Fruit fly (Drosophila melanogaster): Measurements from ENCODE around the gene Flad1.

Gene Flad1

dm6 chrX:12903099-12903616, at the start of gene Flad1:
Flad1 (minus strand) TSS chrX:12903516.
- TF ChIP-seq CG14711 (tag; optimal IDR thresholded peaks at IDR 0.05) = no peak
- TF ChIP-seq bab1 (GFP tag; optimal IDR thresholded peaks at IDR 0.05) = peak; percentile 58
- peak; percentile 10 for TF ChIP-seq pad (GFP tag; optimal IDR thresholded peaks at IDR 0.05)
- TF ChIP-seq Hr96 (GFP tag; optimal IDR thresholded peaks at IDR 0.05) = no peak
- TF ChIP-seq CG12768 (GFP tag; optimal IDR thresholded peaks at IDR 0.05) = peak; percentile 20
- TF ChIP-seq CG11617 (GFP tag; optimal IDR thresholded peaks at IDR 0.05) = peak; percentile 13
- peak; percentile 96 for TF ChIP-seq Mnt (GFP tag; optimal IDR thresholded peaks at IDR 0.05)
- TF ChIP-seq kay (GFP tag; ENCODE audit: borderline replicate concordance) = no peak
- TF ChIP-seq tj (GFP tag; optimal IDR thresholded peaks at IDR 0.05) = peak; percentile 86
- peak; percentile 41 for TF ChIP-seq cic (GFP tag; optimal IDR thresholded peaks at IDR 0.05)
- TF ChIP-seq CG1620 (GFP tag; optimal IDR thresholded peaks at IDR 0.05) = no peak
- no peak for TF ChIP-seq Crg-1 (GFP tag; optimal IDR thresholded peaks at IDR 0.05)
- no peak for TF ChIP-seq CG7045 (GFP tag; optimal IDR thresholded peaks at IDR 0.05)

DNA sequence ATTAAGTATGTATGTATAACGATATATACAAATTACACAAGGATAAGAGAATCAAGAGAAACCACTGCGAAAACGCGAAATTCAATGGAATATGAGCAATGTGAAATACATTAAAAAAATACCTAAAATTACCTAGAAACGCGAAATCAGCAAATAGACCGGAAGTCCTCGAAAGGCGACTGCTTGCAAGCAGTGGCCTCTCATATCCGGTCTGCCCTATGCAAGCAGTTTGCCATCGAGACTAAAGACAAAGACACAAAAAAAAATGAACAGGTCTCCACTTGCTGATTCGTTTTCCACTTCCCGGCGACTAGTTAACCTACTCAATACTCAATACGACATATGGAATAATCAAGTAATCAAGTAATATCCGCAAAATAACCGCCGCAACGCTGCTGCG, 44.4 kb upstream of the Flad1 start:
- TF ChIP-seq kay (GFP tag; ENCODE audit: borderline replicate concordance) = no peak

- no peak for TF ChIP-seq cnc (optimal IDR thresholded peaks at IDR 0.05)
- TF ChIP-seq tj (GFP tag; optimal IDR thresholded peaks at IDR 0.05) = no peak
- TF ChIP-seq CG1620 (GFP tag; optimal IDR thresholded peaks at IDR 0.05) = no peak
- TF ChIP-seq Crg-1 (GFP tag; optimal IDR thresholded peaks at IDR 0.05) = no peak
- TF ChIP-seq pad (GFP tag; optimal IDR thresholded peaks at IDR 0.05) = no peak
- TF ChIP-seq CG12768 (GFP tag; optimal IDR thresholded peaks at IDR 0.05) = no peak
- TF ChIP-seq Clk (GFP tag; optimal IDR thresholded peaks at IDR 0.05) = no peak
- no peak for TF ChIP-seq Hr96 (GFP tag; optimal IDR thresholded peaks at IDR 0.05)
- no peak for TF ChIP-seq CG7101 (tag; optimal IDR thresholded peaks at IDR 0.05)
- TF ChIP-seq CG5204 (GFP tag; optimal IDR thresholded peaks at IDR 0.05) = no peak
- no peak for TF ChIP-seq CG7045 (GFP tag; optimal IDR thresholded peaks at IDR 0.05)
- TF ChIP-seq bab1 (GFP tag; optimal IDR thresholded peaks at IDR 0.05) = no peak
- TF ChIP-seq CG14711 (tag; optimal IDR thresholded peaks at IDR 0.05) = no peak
- no peak for TF ChIP-seq kay (GFP tag; ENCODE audit: borderline replicate concordance)
- TF ChIP-seq ovo (GFP tag; optimal IDR thresholded peaks at IDR 0.05) = no peak
- no peak for TF ChIP-seq CG33017 (tag; optimal IDR thresholded peaks at IDR 0.05)
- no peak for TF ChIP-seq cic (GFP tag; optimal IDR thresholded peaks at IDR 0.05)
- no peak for TF ChIP-seq Mnt (GFP tag; optimal IDR thresholded peaks at IDR 0.05)
- no peak for TF ChIP-seq toe (GFP tag; optimal IDR thresholded peaks at IDR 0.05)
- TF ChIP-seq CG11617 (GFP tag; optimal IDR thresholded peaks at IDR 0.05) = no peak
Measured at dm6 chrX:12940396-12940795, 37.1 kb upstream of the Flad1 start.

DNA sequence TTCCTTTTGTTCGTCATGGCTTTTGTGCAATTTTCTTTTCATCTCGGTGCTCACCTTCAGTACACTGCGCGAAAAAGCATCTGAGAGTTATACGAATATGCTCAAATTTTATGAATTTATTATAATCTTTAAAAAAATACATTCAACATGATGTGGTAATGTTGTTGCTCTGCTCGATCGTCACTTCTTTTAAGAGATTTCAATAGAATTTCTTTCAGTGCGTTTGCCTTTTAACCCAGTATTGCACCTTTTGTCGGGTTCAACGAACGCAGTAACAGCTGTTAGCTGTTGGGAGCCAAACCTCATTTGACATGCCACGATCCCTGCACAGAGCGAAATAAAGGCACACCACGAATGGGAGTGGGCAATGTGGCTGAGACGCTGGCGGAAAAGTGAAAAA, 36.6 kb upstream of the Flad1 start:
- no peak for TF ChIP-seq Mnt (GFP tag; optimal IDR thresholded peaks at IDR 0.05)
- no peak for TF ChIP-seq bab1 (GFP tag; optimal IDR thresholded peaks at IDR 0.05)
- TF ChIP-seq kay (GFP tag; ENCODE audit: borderline replicate concordance) = no peak
- no peak for TF ChIP-seq cic (GFP tag; optimal IDR thresholded peaks at IDR 0.05)
- TF ChIP-seq CG7045 (GFP tag; optimal IDR thresholded peaks at IDR 0.05) = no peak
- TF ChIP-seq Hr96 (GFP tag; optimal IDR thresholded peaks at IDR 0.05) = no peak
- no peak for TF ChIP-seq tj (GFP tag; optimal IDR thresholded peaks at IDR 0.05)

DNA sequence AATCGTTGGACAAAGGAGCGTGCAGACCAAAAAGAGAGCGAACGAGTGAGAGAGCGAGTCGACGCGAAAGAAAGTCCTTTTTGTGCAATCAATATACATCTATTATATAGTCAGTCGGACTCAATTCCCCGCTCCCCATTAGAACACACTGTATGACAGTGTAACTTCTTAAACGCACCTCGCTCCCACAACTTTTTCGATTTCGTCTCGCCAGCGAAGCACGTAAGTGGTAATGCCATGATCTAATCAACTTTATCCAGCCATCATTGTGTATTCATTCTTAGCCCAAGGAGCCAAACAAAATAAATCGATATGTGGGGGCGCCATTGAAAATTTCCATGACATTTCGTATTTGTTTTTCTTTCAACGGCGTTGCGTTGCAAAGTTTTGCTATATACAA, 35.7 kb upstream of the Flad1 start:
- TF ChIP-seq CG7101 (tag; optimal IDR thresholded peaks at IDR 0.05) (no peak), Hr96 (GFP tag; optimal IDR thresholded peaks at IDR 0.05) (no peak), ovo (GFP tag; optimal IDR thresholded peaks at IDR 0.05) (no peak), CG7045 (GFP tag; optimal IDR thresholded peaks at IDR 0.05) (no peak), pad (GFP tag; optimal IDR thresholded peaks at IDR 0.05) (no peak), kay (GFP tag; ENCODE audit: borderline replicate concordance) (no peak), cic (GFP tag; optimal IDR thresholded peaks at IDR 0.05) (no peak), CG1620 (GFP tag; optimal IDR thresholded peaks at IDR 0.05) (no peak), CG14711 (tag; optimal IDR thresholded peaks at IDR 0.05) (no peak), Clk (GFP tag; optimal IDR thresholded peaks at IDR 0.05) (no peak), Mnt (GFP tag; optimal IDR thresholded peaks at IDR 0.05) (no peak)

dm6 chrX:12937825-12938520, 34.7 kb upstream of the Flad1 start:
- TF ChIP-seq CG33017 (tag; optimal IDR thresholded peaks at IDR 0.05) = peak; percentile 14
- TF ChIP-seq CG14711 (tag; optimal IDR thresholded peaks at IDR 0.05) = peak; percentile 13
- peak; percentile 35 for TF ChIP-seq kay (GFP tag; ENCODE audit: borderline replicate concordance)
- TF ChIP-seq Mnt (GFP tag; optimal IDR thresholded peaks at IDR 0.05) = no peak
- no peak for TF ChIP-seq toe (GFP tag; optimal IDR thresholded peaks at IDR 0.05)
- peak; percentile 44 for TF ChIP-seq CG7101 (tag; optimal IDR thresholded peaks at IDR 0.05)

DNA sequence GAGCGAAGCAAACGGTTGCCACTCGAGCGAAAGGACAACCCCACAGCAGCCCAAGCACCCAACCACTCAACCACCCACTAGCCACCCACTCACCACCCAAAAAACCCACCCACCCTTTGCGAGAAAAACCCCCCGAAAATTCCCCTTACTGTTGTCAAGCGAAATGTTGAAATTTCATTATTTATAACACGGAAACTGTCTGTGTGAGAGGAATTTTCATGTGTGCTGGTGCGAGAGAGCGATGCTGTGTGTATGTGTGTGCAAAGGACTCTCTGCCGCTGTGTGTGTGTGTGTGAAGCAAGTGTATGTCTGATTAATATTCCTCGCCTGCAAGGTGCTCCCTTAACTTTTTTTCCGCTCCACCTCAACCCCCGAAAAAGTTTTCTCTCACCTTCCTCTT, 26.5 kb upstream of the Flad1 start:
- TF ChIP-seq pad (GFP tag; optimal IDR thresholded peaks at IDR 0.05) = peak; percentile 32
- TF ChIP-seq kay (GFP tag; ENCODE audit: borderline replicate concordance) = no peak
